Worm (Caenorhabditis elegans) whole organism, young adult: ENCODE data around the gene C55B6.4.

Experiments used
- B0035.1 ChIP-seq: sonication (generic microtip); optimal IDR thresholded peaks from 2 replicates; lab custom pipeline; 2016; ENCODE audit warnings: missing genetic modification characterization, mild to moderate bottlenecking, missing compliant biosample characterization, missing genotype, missing genetic modification reagents
- B0261.1 ChIP-seq: sonication (generic microtip); optimal IDR thresholded peaks from 2 replicates; lab custom pipeline; 2016; ENCODE audit warnings: mild to moderate bottlenecking, missing genetic modification characterization, moderate library complexity, missing compliant biosample characterization
- C06A6.2 ChIP-seq: fragments of 200-800 bp; sonication (Bioruptor generic); conservative IDR thresholded peaks from 2 replicates; pipeline ENCODE4 v1.3.6; 2022; ENCODE audit warnings: missing genetic modification characterization, missing compliant biosample characterization
- C17E4.6 ChIP-seq: fragments of 200-800 bp; sonication (Bioruptor generic); IDR thresholded peaks from 2 replicates; pipeline ENCODE4 v1.3.6; 2022; ENCODE audit warnings: missing genetic modification reagents, missing genetic modification characterization, missing compliant biosample characterization
- F10E7.11 ChIP-seq: sonication (generic microtip); optimal IDR thresholded peaks from 2 replicates; lab custom pipeline; 2017; ENCODE audit warnings: mild to moderate bottlenecking, missing genetic modification characterization, moderate library complexity, missing compliant biosample characterization
- F39B2.1 ChIP-seq: fragments of 200-800 bp; sonication (Bioruptor generic); IDR thresholded peaks from 2 replicates; pipeline ENCODE4 v1.3.6; 2022; ENCODE audit warnings: missing genetic modification reagents, missing genetic modification characterization, missing compliant biosample characterization
- F52B5.7 ChIP-seq: sonication (generic microtip); optimal IDR thresholded peaks from 2 replicates; lab custom pipeline; 2016; ENCODE audit warnings: mild to moderate bottlenecking, missing genetic modification characterization, missing compliant biosample characterization
- F57A8.1 ChIP-seq: fragments of 200-800 bp; sonication (Bioruptor generic); optimal IDR thresholded peaks from 2 replicates; lab custom pipeline; 2018; ENCODE audit warnings: mild to moderate bottlenecking, missing genetic modification characterization, moderate library complexity, missing compliant biosample characterization
- K12H6.12 ChIP-seq: fragments of 200-800 bp; sonication (Bioruptor generic); optimal IDR thresholded peaks from 2 replicates; lab custom pipeline; 2018; ENCODE audit warnings: mild to moderate bottlenecking, missing genetic modification characterization, missing compliant biosample characterization
- T07F8.4 ChIP-seq: sonication (generic microtip); optimal IDR thresholded peaks from 2 replicates; lab custom pipeline; 2016; ENCODE audit warnings: mild to moderate bottlenecking, missing genetic modification characterization, moderate library complexity, missing compliant biosample characterization
- T26A5.8 ChIP-seq: sonication (generic microtip); optimal IDR thresholded peaks from 2 replicates; lab custom pipeline; 2016; ENCODE audit warnings: missing genetic modification characterization, missing compliant biosample characterization
- Y53G8AR.9 ChIP-seq: fragments of 200-800 bp; sonication (Bioruptor generic); conservative IDR thresholded peaks from 2 replicates; pipeline ENCODE4 v1.3.6; 2022; ENCODE audit warnings: missing genetic modification reagents, missing genetic modification characterization, missing compliant biosample characterization
- Y79H2A.3 ChIP-seq: fragments of 200-800 bp; sonication (Bioruptor generic); conservative IDR thresholded peaks from 2 replicates; pipeline ENCODE4 v1.3.6; 2022; ENCODE audit warnings: missing genetic modification reagents, missing genetic modification characterization, missing compliant biosample characterization
- Y95B8A.8 ChIP-seq: fragments of 200-800 bp; sonication (Bioruptor generic); IDR thresholded peaks from 2 replicates; pipeline ENCODE4 v1.3.6; 2022; ENCODE audit warnings: missing genetic modification reagents, missing genetic modification characterization, missing compliant biosample characterization
- athp-1 ChIP-seq: sonication (generic microtip); optimal IDR thresholded peaks from 2 replicates; lab custom pipeline; 2017; ENCODE audit warnings: mild to moderate bottlenecking, missing genetic modification characterization, missing compliant biosample characterization
- attf-5 ChIP-seq: fragments of 200-800 bp; sonication (Bioruptor generic); optimal IDR thresholded peaks from 2 replicates; lab custom pipeline; 2018; ENCODE audit warnings: mild to moderate bottlenecking, missing genetic modification characterization, missing compliant biosample characterization
- cebp-2 ChIP-seq: fragments of 200-800 bp; sonication (Bioruptor generic); IDR thresholded peaks from 2 replicates; pipeline ENCODE4 v1.3.6; 2022; ENCODE audit warnings: missing genetic modification characterization, missing compliant biosample characterization
- dox-1 ChIP-seq: fragments of 200-800 bp; sonication (Bioruptor generic); IDR thresholded peaks from 2 replicates; pipeline ENCODE4 v1.3.6; 2022; ENCODE audit warnings: missing genetic modification reagents, missing genetic modification characterization, missing compliant biosample characterization
- dpff-1 ChIP-seq: sonication (generic microtip); optimal IDR thresholded peaks from 2 replicates; lab custom pipeline; 2017; ENCODE audit warnings: mild to moderate bottlenecking, missing genetic modification characterization, missing compliant biosample characterization
- dpl-1 ChIP-seq: fragments of 150-350 bp; optimal IDR thresholded peaks from 2 replicates; lab custom pipeline; 2014; ENCODE audit warnings: missing biosample characterization, missing genetic modification reagents, missing genetic modification characterization
- egl-18 ChIP-seq: fragments of 200-800 bp; sonication (Bioruptor generic); IDR thresholded peaks from 2 replicates; pipeline ENCODE4 v1.3.6; 2022; ENCODE audit warnings: missing genetic modification reagents, missing genetic modification characterization, missing compliant biosample characterization
- ets-4 ChIP-seq: fragments of 200-800 bp; sonication (Bioruptor generic); optimal IDR thresholded peaks from 2 replicates; lab custom pipeline; 2018; ENCODE audit warnings: mild to moderate bottlenecking, missing genetic modification characterization, missing compliant biosample characterization
- fkh-3 ChIP-seq: sonication (generic microtip); optimal IDR thresholded peaks from 2 replicates; lab custom pipeline; 2016; ENCODE audit warnings: mild to moderate bottlenecking, missing genetic modification characterization, missing compliant biosample characterization
- hlh-12 ChIP-seq: sonication (generic microtip); optimal IDR thresholded peaks from 2 replicates; lab custom pipeline; 2016; ENCODE audit warnings: missing genetic modification characterization, missing compliant biosample characterization
- lag-1 ChIP-seq: fragments of 200-800 bp; sonication (Bioruptor generic); IDR thresholded peaks from 2 replicates; pipeline ENCODE4 v1.3.6; 2022; ENCODE audit warnings: missing genetic modification reagents, missing genetic modification characterization, missing compliant biosample characterization
- let-607 ChIP-seq, 2 experiments: fragments of 200-800 bp in 1 of 2; sonication (Bioruptor generic) in 1 of 2; sonication (generic microtip) in 1 of 2; optimal IDR thresholded peaks; 2 replicates each; lab custom pipeline; 2016 to 2018; ENCODE audit warnings: mild to moderate bottlenecking in 2 of 2, missing compliant biosample characterization in 2 of 2, missing genetic modification characterization in 2 of 2, moderate library complexity in 2 of 2, missing genotype in 1 of 2
- lin-35 ChIP-seq, 3 experiments: fragments of 150-350 bp in 2 of 3; sonication (generic microtip) in 1 of 3; optimal IDR thresholded peaks; 2 replicates each; lab custom pipeline; 2014 to 2018; ENCODE audit warnings: missing biosample characterization in 3 of 3, missing genetic modification characterization in 3 of 3, missing genetic modification reagents in 3 of 3
- lin-40 ChIP-seq: sonication (generic microtip); optimal IDR thresholded peaks from 2 replicates; lab custom pipeline; 2016; ENCODE audit warnings: missing genetic modification characterization, mild to moderate bottlenecking, missing compliant biosample characterization, missing genotype, missing genetic modification reagents
- madf-3 ChIP-seq: fragments of 200-800 bp; sonication (Bioruptor generic); IDR thresholded peaks from 2 replicates; pipeline ENCODE4 v1.3.6; 2022; ENCODE audit warnings: missing genetic modification reagents, missing genetic modification characterization, missing compliant biosample characterization
- madf-8 ChIP-seq: fragments of 200-800 bp; sonication (Bioruptor generic); conservative IDR thresholded peaks from 2 replicates; pipeline ENCODE4 v1.3.6; 2022; ENCODE audit warnings: missing genetic modification reagents, missing genetic modification characterization, missing compliant biosample characterization
- mcd-1 ChIP-seq: fragments of 200-800 bp; sonication (Bioruptor generic); IDR thresholded peaks from 2 replicates; pipeline ENCODE4 v1.3.6; 2022; ENCODE audit warnings: missing genetic modification reagents, missing genetic modification characterization, missing compliant biosample characterization
- mel-28 ChIP-seq: sonication (generic microtip); optimal IDR thresholded peaks from 2 replicates; lab custom pipeline; 2016; ENCODE audit warnings: borderline replicate concordance, mild to moderate bottlenecking, missing genetic modification characterization, missing compliant biosample characterization
- nfya-2 ChIP-seq: fragments of 200-800 bp; sonication (Bioruptor generic); IDR thresholded peaks from 2 replicates; pipeline ENCODE4 v1.3.6; 2022; ENCODE audit warnings: missing genetic modification reagents, missing genetic modification characterization, missing compliant biosample characterization
- nhr-120 ChIP-seq: fragments of 200-800 bp; sonication (Bioruptor generic); IDR thresholded peaks from 2 replicates; pipeline ENCODE4 v1.3.6; 2022; ENCODE audit warnings: missing genetic modification characterization, missing compliant biosample characterization
- nhr-27 ChIP-seq: fragments of 200-800 bp; sonication (Bioruptor generic); optimal IDR thresholded peaks from 2 replicates; lab custom pipeline; 2018; ENCODE audit warnings: mild to moderate bottlenecking, missing genetic modification characterization, moderate library complexity, missing compliant biosample characterization
- nhr-80 ChIP-seq: sonication (generic microtip); optimal IDR thresholded peaks from 2 replicates; lab custom pipeline; 2016; ENCODE audit warnings: missing genetic modification characterization, missing compliant biosample characterization
- nhr-90 ChIP-seq: sonication (generic microtip); optimal IDR thresholded peaks from 2 replicates; lab custom pipeline; 2016; ENCODE audit warnings: missing genotype, mild to moderate bottlenecking, missing genetic modification characterization, missing compliant biosample characterization
- snpc-1.1 ChIP-seq: sonication (generic microtip); optimal IDR thresholded peaks from 2 replicates; lab custom pipeline; 2017; ENCODE audit warnings: missing genetic modification characterization, mild to moderate bottlenecking, missing compliant biosample characterization, antibody characterized with exemption, moderate library complexity, missing genotype, missing genetic modification reagents; ENCODE audit not compliant: insufficient read depth
- snpc-1.3 ChIP-seq: sonication (generic microtip); optimal IDR thresholded peaks from 2 replicates; lab custom pipeline; 2017; ENCODE audit warnings: missing genetic modification characterization, mild to moderate bottlenecking, missing compliant biosample characterization, antibody characterized with exemption, moderate library complexity, missing genotype, missing genetic modification reagents; ENCODE audit not compliant: insufficient read depth
- snpc-4 ChIP-seq, 5 experiments: fragments of 150-350 bp in 1 of 5; sonication (generic microtip) in 4 of 5; optimal IDR thresholded peaks; 2 replicates each; lab custom pipeline; 2014 to 2018; ENCODE audit warnings: missing genetic modification characterization in 5 of 5, missing biosample characterization in 3 of 5, antibody characterized with exemption in 2 of 5, mild to moderate bottlenecking in 2 of 5, missing compliant biosample characterization in 2 of 5, missing genotype in 2 of 5, moderate library complexity in 2 of 5, missing genetic modification reagents in 1 of 5
- somi-1 ChIP-seq: fragments of 200-800 bp; sonication (Bioruptor generic); optimal IDR thresholded peaks from 2 replicates; lab custom pipeline; 2018; ENCODE audit warnings: mild to moderate bottlenecking, missing genetic modification characterization, missing compliant biosample characterization
- zfh-2 ChIP-seq: fragments of 200-800 bp; sonication (Bioruptor generic); conservative IDR thresholded peaks from 2 replicates; pipeline ENCODE4 v1.3.6; 2022; ENCODE audit warnings: missing genetic modification reagents, missing genetic modification characterization, missing compliant biosample characterization
- ztf-26 ChIP-seq: sonication (generic microtip); optimal IDR thresholded peaks from 2 replicates; lab custom pipeline; 2017; ENCODE audit warnings: missing genetic modification characterization, missing compliant biosample characterization
- ztf-3 ChIP-seq: fragments of 200-800 bp; sonication (Bioruptor generic); optimal IDR thresholded peaks from 2 replicates; lab custom pipeline; 2018; ENCODE audit warnings: mild to moderate bottlenecking, missing genetic modification characterization, missing compliant biosample characterization

C55B6.4 gene

ce11 chrX:7187602-7188001, at the start of gene C55B6.4:
Gene C55B6.4, minus strand, starts transcription at chrX:7187702.
- no peak for TF ChIP-seq F57A8.1 (GFP tag; lab: Kevin White, UChicago)
- TF ChIP-seq snpc-1.1 (tag; lab: Kevin White, UChicago), result no peak

ce11 chrX:7236717-7237116, 49.2 kb upstream of the C55B6.4 start:
- TF ChIP-seq athp-1, result no peak
- TF ChIP-seq, all 124 proteins: peak for 0

ce11 chrX:7234723-7235203, 47.3 kb upstream of the C55B6.4 start:
- TF ChIP-seq attf-5 (no peak), cebp-2 (GFP tag; lab: Robert Waterston, UW) (no peak), C06A6.2 (no peak), mcd-1 (GFP tag; lab: Robert Waterston, UW) (no peak), madf-3 (GFP tag; lab: Robert Waterston, UW) (0 out of 2 replicates have a peak, but pooled peaks have one; percentile 32), egl-18 (no peak), B0035.1 (tag; lab: Kevin White, UChicago) (no peak), F10E7.11 (tag; lab: Kevin White, UChicago) (no peak), zfh-2 (GFP tag; lab: Robert Waterston, UW) (peak; percentile 93), nhr-90 (tag; lab: Kevin White, UChicago) (no peak), ztf-26 (tag; lab: Kevin White, UChicago) (no peak), ets-4 (GFP tag; lab: Kevin White, UChicago) (no peak), nhr-80 (tag; lab: Kevin White, UChicago) (peak; percentile 84), B0261.1 (tag; lab: Kevin White, UChicago) (no peak), lin-35 (GFP tag; optimal IDR thresholded peaks at IDR 0.05; lab: Kevin White, UChicago) (peak in 1 of 3 experiments; percentile 26), K12H6.12 (tag; lab: Kevin White, UChicago) (peak; percentile 86), lag-1 (no peak), snpc-1.1 (tag; lab: Kevin White, UChicago) (no peak), lin-40 (tag; lab: Kevin White, UChicago) (peak; percentile 38), Y53G8AR.9 (GFP tag; lab: Robert Waterston, UW) (no peak), T07F8.4 (tag; lab: Kevin White, UChicago) (no peak), C17E4.6 (GFP tag; lab: Robert Waterston, UW) (no peak), hlh-12 (no peak), ztf-3 (no peak), somi-1 (GFP tag; lab: Kevin White, UChicago) (peak; percentile 2), mel-28 (tag; lab: Kevin White, UChicago) (no peak), nfya-2 (GFP tag; lab: Robert Waterston, UW) (no peak), dox-1 (GFP tag; lab: Robert Waterston, UW) (peak; percentile 44; the same call in 1 of the 2 replicates), nhr-27 (no peak), fkh-3 (tag; lab: Kevin White, UChicago) (no peak), dpff-1 (tag; lab: Kevin White, UChicago) (no peak), dpl-1 (GFP tag; lab: Kevin White, UChicago) (no peak), snpc-1.3 (tag; lab: Kevin White, UChicago) (no peak), let-607 (tag; optimal IDR thresholded peaks at IDR 0.05; lab: Kevin White, UChicago) (peak in 1 of 2 experiments; percentile 18), nhr-120 (0 out of 2 replicates have a peak, but pooled peaks have one; percentile 10), T26A5.8 (tag; lab: Kevin White, UChicago) (no peak), F39B2.1 (no peak), Y95B8A.8 (GFP tag; lab: Robert Waterston, UW) (no peak), snpc-4 (GFP tag; optimal IDR thresholded peaks at IDR 0.05; lab: Kevin White, UChicago) (no peak), snpc-4 (tag; optimal IDR thresholded peaks at IDR 0.05; lab: Kevin White, UChicago) (no peak), Y79H2A.3 (GFP tag; lab: Robert Waterston, UW) (no peak), F52B5.7 (tag; lab: Kevin White, UChicago) (no peak), madf-8 (GFP tag; lab: Robert Waterston, UW) (no peak)
